Worm (Caenorhabditis elegans) whole organism, mixed stage, embryonic: ENCODE measurements around the gene F07C4.6.

ENCODE experiments used
- lin-32 ChIP-seq: fragments of 200-800 bp; sonication (Bioruptor generic); optimal IDR thresholded peaks from 2 replicates; lab custom pipeline; 2018; ENCODE audit warnings: mild to moderate bottlenecking, missing genetic modification characterization, missing compliant biosample characterization
- pha-4 ChIP-seq: fragments of 150-350 bp; optimal IDR thresholded peaks from 2 replicates; lab custom pipeline; 2018; ENCODE audit warnings: missing biosample characterization, missing genetic modification reagents, missing genetic modification characterization
- unc-62 ChIP-seq: fragments of 150-350 bp; optimal IDR thresholded peaks from 2 replicates; lab custom pipeline; 2014; ENCODE audit warnings: missing biosample characterization, missing genetic modification reagents, missing genetic modification characterization

ce11 chrV:7672258-7672657 is 45.6 kb downstream of the F07C4.6 start, which contains the start of gene C12D5.4:
- no peak for TF ChIP-seq lin-32 (GFP tag; lab: Kevin White, UChicago)
- TF ChIP-seq pha-4 (tag; lab: Kevin White, UChicago), result no peak
- no peak for TF ChIP-seq unc-62
